Worm (Caenorhabditis elegans) whole organism, young adult: ENCODE data around the gene F13B12.7.

Experiments
- C06A6.2 ChIP-seq: fragments of 200-800 bp; sonication (Bioruptor generic); conservative IDR thresholded peaks from 2 replicates; pipeline ENCODE4 v1.3.6; 2022; ENCODE audit warnings: missing genetic modification characterization, missing compliant biosample characterization
- F23B12.7 ChIP-seq: sonication (generic microtip); optimal IDR thresholded peaks from 2 replicates; lab custom pipeline; 2017; ENCODE audit warnings: missing genetic modification characterization, mild to moderate bottlenecking, missing compliant biosample characterization, antibody characterized with exemption, moderate library complexity; ENCODE audit not compliant: insufficient read depth
- F57A8.1 ChIP-seq: fragments of 200-800 bp; sonication (Bioruptor generic); optimal IDR thresholded peaks from 2 replicates; lab custom pipeline; 2018; ENCODE audit warnings: mild to moderate bottlenecking, missing genetic modification characterization, moderate library complexity, missing compliant biosample characterization
- K12H6.12 ChIP-seq: fragments of 200-800 bp; sonication (Bioruptor generic); optimal IDR thresholded peaks from 2 replicates; lab custom pipeline; 2018; ENCODE audit warnings: mild to moderate bottlenecking, missing genetic modification characterization, missing compliant biosample characterization
- T07F8.4 ChIP-seq: sonication (generic microtip); optimal IDR thresholded peaks from 2 replicates; lab custom pipeline; 2016; ENCODE audit warnings: mild to moderate bottlenecking, missing genetic modification characterization, moderate library complexity, missing compliant biosample characterization
- attf-3 ChIP-seq: fragments of 200-800 bp; sonication (Bioruptor generic); conservative IDR thresholded peaks from 2 replicates; pipeline ENCODE4 v1.3.6; 2022; ENCODE audit warnings: missing genetic modification reagents, missing genetic modification characterization, missing compliant biosample characterization
- attf-6 ChIP-seq: fragments of 200-800 bp; sonication (Bioruptor generic); IDR thresholded peaks from 2 replicates; pipeline ENCODE4 v1.3.6; 2022; ENCODE audit warnings: missing genetic modification reagents, missing genetic modification characterization, missing compliant biosample characterization
- bed-2 ChIP-seq: fragments of 200-800 bp; sonication (Bioruptor generic); IDR thresholded peaks from 2 replicates; pipeline ENCODE4 v1.3.6; 2022; ENCODE audit warnings: missing genetic modification reagents, missing genetic modification characterization, missing compliant biosample characterization
- ceh-91 ChIP-seq: fragments of 200-800 bp; sonication (Bioruptor generic); IDR thresholded peaks from 2 replicates; pipeline ENCODE4 v1.3.6; 2022; ENCODE audit warnings: missing genetic modification reagents, missing genetic modification characterization, missing compliant biosample characterization
- chd-7 ChIP-seq: sonication (generic microtip); optimal IDR thresholded peaks from 2 replicates; lab custom pipeline; 2016; ENCODE audit warnings: mild to moderate bottlenecking, missing genetic modification characterization, moderate library complexity, missing compliant biosample characterization
- dpff-1 ChIP-seq: sonication (generic microtip); optimal IDR thresholded peaks from 2 replicates; lab custom pipeline; 2017; ENCODE audit warnings: mild to moderate bottlenecking, missing genetic modification characterization, missing compliant biosample characterization
- efl-1 ChIP-seq: fragments of 150-350 bp; optimal IDR thresholded peaks from 2 replicates; lab custom pipeline; 2014; ENCODE audit warnings: missing biosample characterization, missing genetic modification reagents, missing genetic modification characterization
- egrh-3 ChIP-seq: fragments of 200-800 bp; sonication (Bioruptor generic); IDR thresholded peaks from 2 replicates; pipeline ENCODE4 v1.3.6; 2022; ENCODE audit warnings: missing genetic modification reagents, missing genetic modification characterization, missing compliant biosample characterization
- ets-4 ChIP-seq: fragments of 200-800 bp; sonication (Bioruptor generic); optimal IDR thresholded peaks from 2 replicates; lab custom pipeline; 2018; ENCODE audit warnings: mild to moderate bottlenecking, missing genetic modification characterization, missing compliant biosample characterization
- gei-17 ChIP-seq: fragments of 200-800 bp; sonication (Bioruptor generic); optimal IDR thresholded peaks from 2 replicates; lab custom pipeline; 2018; ENCODE audit warnings: mild to moderate bottlenecking, missing genetic modification characterization, missing compliant biosample characterization
- hlh-12 ChIP-seq: sonication (generic microtip); optimal IDR thresholded peaks from 2 replicates; lab custom pipeline; 2016; ENCODE audit warnings: missing genetic modification characterization, missing compliant biosample characterization
- hmg-20 ChIP-seq: fragments of 200-800 bp; sonication (Bioruptor generic); IDR thresholded peaks from 2 replicates; pipeline ENCODE4 v1.3.6; 2022; ENCODE audit warnings: missing genetic modification reagents, missing genetic modification characterization, missing compliant biosample characterization
- lag-1 ChIP-seq: fragments of 200-800 bp; sonication (Bioruptor generic); IDR thresholded peaks from 2 replicates; pipeline ENCODE4 v1.3.6; 2022; ENCODE audit warnings: missing genetic modification reagents, missing genetic modification characterization, missing compliant biosample characterization
- lin-26 ChIP-seq: fragments of 200-800 bp; sonication (Bioruptor generic); IDR thresholded peaks from 2 replicates; pipeline ENCODE4 v1.3.6; 2022; ENCODE audit warnings: missing genetic modification reagents, missing genetic modification characterization, missing compliant biosample characterization
- lin-54 ChIP-seq: fragments of 200-800 bp; sonication (Bioruptor generic); optimal IDR thresholded peaks from 2 replicates; lab custom pipeline; 2018; ENCODE audit warnings: mild to moderate bottlenecking, missing genetic modification characterization, missing compliant biosample characterization
- madf-3 ChIP-seq: fragments of 200-800 bp; sonication (Bioruptor generic); IDR thresholded peaks from 2 replicates; pipeline ENCODE4 v1.3.6; 2022; ENCODE audit warnings: missing genetic modification reagents, missing genetic modification characterization, missing compliant biosample characterization
- mel-28 ChIP-seq: sonication (generic microtip); optimal IDR thresholded peaks from 2 replicates; lab custom pipeline; 2016; ENCODE audit warnings: borderline replicate concordance, mild to moderate bottlenecking, missing genetic modification characterization, missing compliant biosample characterization
- nfya-2 ChIP-seq: fragments of 200-800 bp; sonication (Bioruptor generic); IDR thresholded peaks from 2 replicates; pipeline ENCODE4 v1.3.6; 2022; ENCODE audit warnings: missing genetic modification reagents, missing genetic modification characterization, missing compliant biosample characterization
- nhr-27 ChIP-seq: fragments of 200-800 bp; sonication (Bioruptor generic); optimal IDR thresholded peaks from 2 replicates; lab custom pipeline; 2018; ENCODE audit warnings: mild to moderate bottlenecking, missing genetic modification characterization, moderate library complexity, missing compliant biosample characterization
- nhr-90 ChIP-seq: sonication (generic microtip); optimal IDR thresholded peaks from 2 replicates; lab custom pipeline; 2016; ENCODE audit warnings: missing genotype, mild to moderate bottlenecking, missing genetic modification characterization, missing compliant biosample characterization
- pha-4 ChIP-seq: fragments of 150-350 bp; sonication (generic microtip); optimal IDR thresholded peaks from 2 replicates; lab custom pipeline; 2014; ENCODE audit warnings: missing biosample characterization, missing genetic modification reagents, missing genetic modification characterization
- repo-1 ChIP-seq: sonication (generic microtip); optimal IDR thresholded peaks from 2 replicates; lab custom pipeline; 2017; ENCODE audit warnings: mild to moderate bottlenecking, missing genetic modification characterization, missing compliant biosample characterization
- snpc-1.3 ChIP-seq: sonication (generic microtip); optimal IDR thresholded peaks from 2 replicates; lab custom pipeline; 2017; ENCODE audit warnings: missing genetic modification characterization, mild to moderate bottlenecking, missing compliant biosample characterization, antibody characterized with exemption, moderate library complexity, missing genotype, missing genetic modification reagents; ENCODE audit not compliant: insufficient read depth
- snpc-3.4 ChIP-seq: sonication (generic microtip); optimal IDR thresholded peaks from 2 replicates; lab custom pipeline; 2017; ENCODE audit warnings: missing genetic modification characterization, mild to moderate bottlenecking, missing compliant biosample characterization, antibody characterized with exemption, moderate library complexity, missing genotype, missing genetic modification reagents
- snpc-4 ChIP-seq, 5 experiments: fragments of 150-350 bp in 1 of 5; sonication (generic microtip) in 4 of 5; optimal IDR thresholded peaks; 2 replicates each; lab custom pipeline; 2014 to 2018; ENCODE audit warnings: missing genetic modification characterization in 5 of 5, missing biosample characterization in 3 of 5, antibody characterized with exemption in 2 of 5, mild to moderate bottlenecking in 2 of 5, missing compliant biosample characterization in 2 of 5, missing genotype in 2 of 5, moderate library complexity in 2 of 5, missing genetic modification reagents in 1 of 5
- somi-1 ChIP-seq: fragments of 200-800 bp; sonication (Bioruptor generic); optimal IDR thresholded peaks from 2 replicates; lab custom pipeline; 2018; ENCODE audit warnings: mild to moderate bottlenecking, missing genetic modification characterization, missing compliant biosample characterization
- tlf-1 ChIP-seq: fragments of 200-800 bp; sonication (Bioruptor generic); optimal IDR thresholded peaks from 2 replicates; lab custom pipeline; 2018; ENCODE audit warnings: mild to moderate bottlenecking, missing genetic modification characterization, missing compliant biosample characterization
- unc-62 ChIP-seq: fragments of 150-350 bp; optimal IDR thresholded peaks from 2 replicates; lab custom pipeline; 2014; ENCODE audit warnings: missing biosample characterization, missing genetic modification reagents, missing genetic modification characterization
- zfh-2 ChIP-seq: fragments of 200-800 bp; sonication (Bioruptor generic); conservative IDR thresholded peaks from 2 replicates; pipeline ENCODE4 v1.3.6; 2022; ENCODE audit warnings: missing genetic modification reagents, missing genetic modification characterization, missing compliant biosample characterization
- ztf-6 ChIP-seq: fragments of 200-800 bp; sonication (Bioruptor generic); IDR thresholded peaks from 2 replicates; pipeline ENCODE4 v1.3.6; 2022; ENCODE audit warnings: missing genetic modification reagents, missing genetic modification characterization, missing compliant biosample characterization

The F13B12.7 gene

ce11 chrIV:10443510-10443909, at the start of gene F13B12.7:
Gene F13B12.7 (plus strand): TSS chrIV:10443810.
- no peak for TF ChIP-seq nfya-2 (GFP tag; lab: Robert Waterston, UW)
- no peak for TF ChIP-seq attf-3 (GFP tag; lab: Robert Waterston, UW)
- no peak for TF ChIP-seq dpff-1 (tag; lab: Kevin White, UChicago)
- TF ChIP-seq hmg-20 (GFP tag; lab: Robert Waterston, UW), result no peak
- no peak for TF ChIP-seq tlf-1
- TF ChIP-seq ceh-91, result no peak
- no peak for TF ChIP-seq T07F8.4 (tag; lab: Kevin White, UChicago)
- TF ChIP-seq hlh-12 (tag; lab: Kevin White, UChicago), result no peak
- no peak for TF ChIP-seq chd-7 (tag; lab: Kevin White, UChicago)
- TF ChIP-seq bed-2, result no peak
- no peak for TF ChIP-seq attf-6
- no peak for TF ChIP-seq F23B12.7 (tag; lab: Kevin White, UChicago)
- TF ChIP-seq snpc-1.3 (tag; lab: Kevin White, UChicago), result no peak
- no peak for TF ChIP-seq gei-17 (GFP tag; lab: Kevin White, UChicago)
- no peak for TF ChIP-seq nhr-90 (tag; lab: Kevin White, UChicago)
- no peak for TF ChIP-seq repo-1 (tag; lab: Kevin White, UChicago)
- TF ChIP-seq nhr-27 (tag; lab: Kevin White, UChicago), result no peak

- TF ChIP-seq somi-1, result no peak
Measured at ce11 chrIV:10394858-10395257, 48.8 kb upstream of the F13B12.7 start, which contains the start of gene R10H10.4. Gene R10H10.4 (minus strand): TSS chrIV:10394958.

ce11 chrIV:10396827-10397226, 46.8 kb upstream of the F13B12.7 start:
- no peak for TF ChIP-seq snpc-4 (GFP tag; optimal IDR thresholded peaks at IDR 0.05; lab: Kevin White, UChicago)
- TF ChIP-seq snpc-4 (tag; optimal IDR thresholded peaks at IDR 0.05; lab: Kevin White, UChicago), result no peak
- no peak for TF ChIP-seq somi-1
- no peak for TF ChIP-seq ets-4 (GFP tag; lab: Kevin White, UChicago)
- TF ChIP-seq mel-28 (tag; lab: Kevin White, UChicago), result no peak
- no peak for TF ChIP-seq C06A6.2 (GFP tag; lab: Robert Waterston, UW)
- no peak for TF ChIP-seq F57A8.1 (GFP tag; lab: Kevin White, UChicago)
- TF ChIP-seq lin-54 (GFP tag; lab: Kevin White, UChicago), result no peak
- TF ChIP-seq lin-26 (GFP tag; lab: Robert Waterston, UW), result no peak
- no peak for TF ChIP-seq K12H6.12 (tag; lab: Kevin White, UChicago)
- no peak for TF ChIP-seq snpc-3.4 (tag; lab: Kevin White, UChicago)
- no peak for TF ChIP-seq efl-1 (GFP tag; lab: Kevin White, UChicago)
- no peak for TF ChIP-seq egrh-3
- no peak for TF ChIP-seq ztf-6 (GFP tag; lab: Robert Waterston, UW)
- no peak for TF ChIP-seq hlh-12 (tag; lab: Kevin White, UChicago)
- TF ChIP-seq zfh-2 (GFP tag; lab: Robert Waterston, UW), result no peak
- TF ChIP-seq lag-1 (GFP tag; lab: Robert Waterston, UW), result no peak
- TF ChIP-seq unc-62 (GFP tag; lab: Kevin White, UChicago), result no peak
- TF ChIP-seq madf-3, result no peak
- TF ChIP-seq pha-4 (tag; lab: Kevin White, UChicago), result no peak
